Worm (Caenorhabditis elegans) whole organism, late embryonic: ENCODE results near the gene mltn-3.

Experiments used
- C08G9.2 ChIP-seq: sonication (generic microtip); optimal IDR thresholded peaks from 2 replicates; lab custom pipeline; 2016; ENCODE audit warnings: mild to moderate bottlenecking, missing genetic modification characterization, moderate library complexity, missing compliant biosample characterization
- F13H6.1 ChIP-seq: sonication (generic microtip); optimal IDR thresholded peaks from 2 replicates; lab custom pipeline; 2016; ENCODE audit warnings: missing genetic modification characterization, missing compliant biosample characterization
- K02D7.2 ChIP-seq: sonication (generic microtip); optimal IDR thresholded peaks from 2 replicates; lab custom pipeline; 2017; ENCODE audit warnings: mild to moderate bottlenecking, missing genetic modification characterization, missing compliant biosample characterization
- K09A11.1 ChIP-seq: sonication (generic microtip); optimal IDR thresholded peaks from 2 replicates; lab custom pipeline; 2017; ENCODE audit warnings: antibody characterized with exemption, mild to moderate bottlenecking, missing genetic modification characterization, missing compliant biosample characterization; ENCODE audit not compliant: insufficient read depth
- Y22D7AL.16 ChIP-seq: sonication (generic microtip); optimal IDR thresholded peaks from 2 replicates; lab custom pipeline; 2016; ENCODE audit warnings: missing genetic modification characterization, missing compliant biosample characterization
- ahr-1 ChIP-seq: sonication (generic microtip); optimal IDR thresholded peaks from 2 replicates; lab custom pipeline; 2016; ENCODE audit warnings: missing genetic modification characterization, missing compliant biosample characterization
- ceh-14 ChIP-seq: sonication (generic microtip); optimal IDR thresholded peaks from 2 replicates; lab custom pipeline; 2016; ENCODE audit warnings: missing genotype, missing genetic modification characterization, missing compliant biosample characterization
- ceh-18 ChIP-seq: sonication (generic microtip); optimal IDR thresholded peaks from 2 replicates; lab custom pipeline; 2016; ENCODE audit warnings: missing genetic modification characterization, missing compliant biosample characterization
- ceh-19 ChIP-seq: fragments of 200-800 bp; sonication (Bioruptor generic); optimal IDR thresholded peaks from 2 replicates; lab custom pipeline; 2018; ENCODE audit warnings: mild to moderate bottlenecking, missing genetic modification characterization, missing compliant biosample characterization
- ceh-2 ChIP-seq: sonication (generic microtip); optimal IDR thresholded peaks from 2 replicates; lab custom pipeline; 2016; ENCODE audit warnings: missing genotype, missing genetic modification characterization, missing compliant biosample characterization
- ceh-30 ChIP-seq: fragments of 150-350 bp; optimal IDR thresholded peaks from 2 replicates; lab custom pipeline; 2014; ENCODE audit warnings: missing biosample characterization, missing genetic modification characterization
- ceh-34 ChIP-seq: sonication (generic microtip); optimal IDR thresholded peaks from 2 replicates; lab custom pipeline; 2016; ENCODE audit warnings: mild to moderate bottlenecking, missing genetic modification characterization, missing compliant biosample characterization
- ceh-48 ChIP-seq: sonication (generic microtip); optimal IDR thresholded peaks from 2 replicates; lab custom pipeline; 2016; ENCODE audit warnings: missing genetic modification characterization, inconsistent platforms, missing compliant biosample characterization
- ceh-9 ChIP-seq: sonication (generic microtip); optimal IDR thresholded peaks from 2 replicates; lab custom pipeline; 2016; ENCODE audit warnings: mild to moderate bottlenecking, missing genetic modification characterization, inconsistent platforms, missing compliant biosample characterization
- elt-4 ChIP-seq: sonication (generic microtip); optimal IDR thresholded peaks from 2 replicates; lab custom pipeline; 2016; ENCODE audit warnings: missing genetic modification characterization, missing compliant biosample characterization
- eyg-1 ChIP-seq: sonication (generic microtip); optimal IDR thresholded peaks from 2 replicates; lab custom pipeline; 2016; ENCODE audit warnings: missing genotype, missing genetic modification characterization, missing compliant biosample characterization
- fkh-6 ChIP-seq: sonication (generic microtip); optimal IDR thresholded peaks from 2 replicates; lab custom pipeline; 2016; ENCODE audit warnings: missing genetic modification characterization, missing compliant biosample characterization
- hlh-15 ChIP-seq: sonication (generic microtip); optimal IDR thresholded peaks from 2 replicates; lab custom pipeline; 2016; ENCODE audit warnings: missing genetic modification characterization, missing compliant biosample characterization
- hlh-30 ChIP-seq: sonication (generic microtip); optimal IDR thresholded peaks from 2 replicates; lab custom pipeline; 2017; ENCODE audit warnings: antibody characterized with exemption, missing genetic modification characterization, missing compliant biosample characterization; ENCODE audit not compliant: insufficient read depth
- hlh-6 ChIP-seq: sonication (generic microtip); optimal IDR thresholded peaks from 2 replicates; lab custom pipeline; 2016; ENCODE audit warnings: missing genotype, missing genetic modification characterization, missing compliant biosample characterization
- nfya-1 ChIP-seq: sonication (generic microtip); optimal IDR thresholded peaks from 2 replicates; lab custom pipeline; 2017; ENCODE audit warnings: missing genetic modification characterization, mild to moderate bottlenecking, missing compliant biosample characterization, antibody characterized with exemption, moderate library complexity
- nhr-232 ChIP-seq: sonication (generic microtip); optimal IDR thresholded peaks from 2 replicates; lab custom pipeline; 2016; ENCODE audit warnings: missing genetic modification characterization, missing compliant biosample characterization
- pag-3 ChIP-seq: sonication (generic microtip); optimal IDR thresholded peaks from 2 replicates; lab custom pipeline; 2016; ENCODE audit warnings: missing compliant biosample characterization, missing genetic modification characterization, borderline replicate concordance
- pqm-1 ChIP-seq: sonication (generic microtip); optimal IDR thresholded peaks from 2 replicates; lab custom pipeline; 2016; ENCODE audit warnings: missing genetic modification characterization, missing compliant biosample characterization
- rnt-1 ChIP-seq: sonication (generic microtip); optimal IDR thresholded peaks from 2 replicates; lab custom pipeline; 2016; ENCODE audit warnings: missing genetic modification characterization, missing compliant biosample characterization
- sdc-2 ChIP-seq: sonication (generic microtip); optimal IDR thresholded peaks from 2 replicates; lab custom pipeline; 2016; ENCODE audit warnings: missing genotype, missing genetic modification characterization, missing compliant biosample characterization
- tbx-7 ChIP-seq: sonication (generic microtip); optimal IDR thresholded peaks from 2 replicates; lab custom pipeline; 2016; ENCODE audit warnings: missing genotype, missing genetic modification characterization, missing compliant biosample characterization
- unc-3 ChIP-seq, 2 experiments: fragments of 200-800 bp in 1 of 2; sonication (Bioruptor generic) in 1 of 2; sonication (generic microtip) in 1 of 2; conservative IDR thresholded peaks in 1 of 2; optimal IDR thresholded peaks in 1 of 2; 2 replicates each; pipeline versions ENCODE4 v1.3.6 to Lab custom; 2016 to 2022; ENCODE audit warnings: missing compliant biosample characterization in 2 of 2, missing genetic modification characterization in 2 of 2, missing genetic modification reagents in 1 of 2
- unc-42 ChIP-seq: sonication (generic microtip); optimal IDR thresholded peaks from 2 replicates; lab custom pipeline; 2016; ENCODE audit warnings: missing genotype, missing genetic modification characterization, missing compliant biosample characterization
- unc-55 ChIP-seq: sonication (generic microtip); optimal IDR thresholded peaks from 2 replicates; lab custom pipeline; 2017; ENCODE audit warnings: missing biosample characterization, missing genetic modification reagents, missing genetic modification characterization
- ztf-16 ChIP-seq: sonication (generic microtip); optimal IDR thresholded peaks from 2 replicates; lab custom pipeline; 2017; ENCODE audit warnings: missing genetic modification characterization, missing compliant biosample characterization

Gene mltn-3

ce11 chrII:13879589-13879988 is 36.6 kb upstream of the mltn-3 start:
- TF ChIP-seq nhr-232 (tag; lab: Kevin White, UChicago) (no peak), unc-55 (GFP tag; lab: Kevin White, UChicago) (no peak), ztf-16 (tag; lab: Kevin White, UChicago) (no peak), unc-42 (tag; lab: Kevin White, UChicago) (no peak), K09A11.1 (tag; lab: Kevin White, UChicago) (no peak), ceh-19 (GFP tag; lab: Kevin White, UChicago) (no peak), ahr-1 (tag; lab: Kevin White, UChicago) (no peak), K02D7.2 (tag; lab: Kevin White, UChicago) (no peak), ceh-34 (tag; lab: Kevin White, UChicago) (no peak), pag-3 (tag; lab: Kevin White, UChicago) (no peak), ceh-9 (tag; lab: Kevin White, UChicago) (no peak), hlh-15 (no peak), eyg-1 (tag; lab: Kevin White, UChicago) (no peak), sdc-2 (tag; lab: Kevin White, UChicago) (no peak)

- no peak for TF ChIP-seq ceh-2 (tag; lab: Kevin White, UChicago)
- TF ChIP-seq pqm-1 (tag; lab: Kevin White, UChicago) = no peak
- TF ChIP-seq unc-3 (GFP tag; conservative IDR thresholded peaks at IDR 0.05; lab: Robert Waterston, UW) = no peak
- TF ChIP-seq unc-3 (tag; optimal IDR thresholded peaks at IDR 0.05; lab: Kevin White, UChicago) = no peak
- TF ChIP-seq ceh-34 (tag; lab: Kevin White, UChicago) = no peak
- no peak for TF ChIP-seq F13H6.1 (tag; lab: Kevin White, UChicago)
- no peak for TF ChIP-seq Y22D7AL.16 (tag; lab: Kevin White, UChicago)
Observed at ce11 chrII:13882405-13882804, 33.7 kb upstream of the mltn-3 start, which contains the start of gene hda-10. Gene hda-10, plus strand, starts transcription at chrII:13882705.

- TF ChIP-seq ceh-2 (tag; lab: Kevin White, UChicago) = no peak
- TF ChIP-seq C08G9.2 = peak; percentile 19
- TF ChIP-seq hlh-6 (tag; lab: Kevin White, UChicago) = peak; percentile 5
- peak; percentile 38 for TF ChIP-seq elt-4 (tag; lab: Kevin White, UChicago)
- TF ChIP-seq ceh-14 (tag; lab: Kevin White, UChicago) = peak; percentile 2
Observed at ce11 chrII:13886431-13886830, 29.7 kb upstream of the mltn-3 start.

- TF ChIP-seq rnt-1 (tag; lab: Kevin White, UChicago) (peak; percentile 28), nfya-1 (tag; lab: Kevin White, UChicago) (peak; percentile 47), hlh-6 (tag; lab: Kevin White, UChicago) (no peak), ceh-30 (peak; percentile 1), fkh-6 (tag; lab: Kevin White, UChicago) (no peak), unc-42 (tag; lab: Kevin White, UChicago) (peak; percentile 90), ceh-18 (tag; lab: Kevin White, UChicago) (peak; percentile 30)
Observed at ce11 chrII:13888278-13888677, 27.9 kb upstream of the mltn-3 start, which contains the start of gene mcd-1. Gene mcd-1, plus strand, starts transcription at chrII:13888544.

- TF ChIP-seq tbx-7 (no peak), elt-4 (tag; lab: Kevin White, UChicago) (peak; percentile 84)
Observed at ce11 chrII:13896279-13896774, 19.8 kb upstream of the mltn-3 start.

ce11 chrII:13899777-13900176 is 16.4 kb upstream of the mltn-3 start:
- TF ChIP-seq ceh-48 (tag; lab: Kevin White, UChicago) (peak; percentile 20), hlh-30 (tag; lab: Kevin White, UChicago) (no peak)
